Worm (Caenorhabditis elegans): Measurements from ENCODE around the gene F16G10.1.
A peak's percentile ranks its signal among the peaks of the same experiment; 100 is the strongest.

Gene F16G10.1

DNA sequence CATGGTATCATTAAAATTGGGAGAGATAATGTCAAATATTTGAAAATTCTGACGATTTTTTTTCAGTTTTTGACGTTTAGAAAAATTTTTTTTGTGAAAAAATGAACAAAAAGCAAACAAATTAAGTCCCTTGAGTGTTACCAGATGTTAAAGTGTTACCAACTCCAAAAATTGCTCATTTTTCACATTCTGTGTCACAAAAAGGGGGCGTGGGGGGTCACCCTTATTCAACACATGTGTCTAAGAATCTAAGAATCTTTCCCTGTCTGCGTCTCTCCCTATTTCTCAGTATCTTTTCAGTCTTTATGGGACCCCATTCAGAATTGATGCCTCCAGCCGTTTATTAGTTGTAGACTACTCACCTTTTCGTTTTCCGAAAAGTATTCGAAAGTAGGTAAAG, 34.9 kb downstream of the F16G10.1 start:
- TF ChIP-seq akir-1 (GFP tag; optimal IDR thresholded peaks at IDR 0.05) (no peak), atf-7 (tag; optimal IDR thresholded peaks at IDR 0.05) (no peak), B0261.1 (tag; optimal IDR thresholded peaks at IDR 0.05) (no peak), F52B5.7 (tag; optimal IDR thresholded peaks at IDR 0.05) (no peak), sea-2 (GFP tag; IDR thresholded peaks at IDR 0.05) (no peak)

DNA sequence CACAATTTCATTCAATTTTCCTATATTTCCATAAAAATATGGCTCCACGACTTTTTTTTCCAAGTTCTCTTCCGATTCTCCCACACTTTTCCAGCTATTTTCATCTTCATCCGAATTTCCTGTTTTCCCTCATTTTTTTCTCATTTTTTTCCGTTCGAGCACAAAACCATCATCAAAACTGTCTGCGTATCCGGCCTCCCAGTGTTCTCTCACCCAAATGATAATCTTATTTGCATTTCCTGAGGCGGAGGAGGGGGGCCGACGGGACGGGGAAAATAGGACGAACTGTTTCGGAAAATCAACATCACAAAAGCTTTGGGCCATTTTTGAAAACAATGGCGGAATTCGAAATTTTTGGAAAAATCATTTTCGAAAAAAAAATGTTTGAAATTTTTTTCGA, 36.2 kb downstream of the F16G10.1 start:
- TF ChIP-seq egl-18 (GFP tag; IDR thresholded peaks at IDR 0.05) (no peak), snpc-3.4 (tag; optimal IDR thresholded peaks at IDR 0.05) (no peak), ceh-91 (GFP tag; IDR thresholded peaks at IDR 0.05) (no peak), hmg-1.2 (GFP tag; IDR thresholded peaks at IDR 0.05) (peak; percentile 51), K12H6.12 (tag; optimal IDR thresholded peaks at IDR 0.05) (no peak), lin-35 (GFP tag; optimal IDR thresholded peaks at IDR 0.05) (no peak)

DNA sequence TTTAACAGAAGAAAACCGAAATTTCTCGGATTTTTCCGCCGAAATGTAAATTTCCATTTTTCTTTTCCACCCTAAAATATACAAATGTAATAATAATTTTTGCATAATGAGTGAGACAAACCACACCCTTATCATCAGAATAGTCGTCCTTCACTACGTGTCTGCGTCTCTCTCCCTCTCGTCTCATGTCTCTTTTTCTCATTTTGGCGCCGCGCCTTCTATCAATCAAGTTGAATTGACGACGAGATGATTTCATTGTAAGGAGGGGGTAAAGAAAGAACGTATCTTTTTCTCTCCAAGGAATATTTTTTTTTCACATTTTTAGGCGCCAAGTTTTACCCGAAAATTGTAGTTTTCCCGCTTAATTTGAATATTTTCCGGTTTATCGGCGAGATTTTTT, 38.2 kb downstream of the F16G10.1 start:
- TF ChIP-seq nhr-80 (tag; optimal IDR thresholded peaks at IDR 0.05) (peak; percentile 30), ceh-91 (GFP tag; IDR thresholded peaks at IDR 0.05) (no peak)

- TF ChIP-seq attf-5 (GFP tag; optimal IDR thresholded peaks at IDR 0.05): no peak
- TF ChIP-seq ztf-25 (GFP tag; IDR thresholded peaks at IDR 0.05): no peak
- TF ChIP-seq lsy-27 (tag; optimal IDR thresholded peaks at IDR 0.05; ENCODE audit: borderline replicate concordance, insufficient read depth): no peak
- TF ChIP-seq snpc-1.1 (tag; optimal IDR thresholded peaks at IDR 0.05; ENCODE audit: insufficient read depth): no peak
- TF ChIP-seq nfya-1 (tag; optimal IDR thresholded peaks at IDR 0.05; ENCODE audit: borderline replicate concordance, insufficient read depth): no peak
- no peak for TF ChIP-seq lin-54 (GFP tag; optimal IDR thresholded peaks at IDR 0.05)
- TF ChIP-seq Y53G8AR.9 (GFP tag; conservative IDR thresholded peaks at IDR 0.05): no peak
- no peak for TF ChIP-seq bed-2 (GFP tag; IDR thresholded peaks at IDR 0.05)
- no peak for TF ChIP-seq sdz-38 (tag; optimal IDR thresholded peaks at IDR 0.05)
- no peak for TF ChIP-seq aptf-3 (GFP tag; IDR thresholded peaks at IDR 0.05)
- TF ChIP-seq F10E7.11 (tag; optimal IDR thresholded peaks at IDR 0.05): no peak
- TF ChIP-seq B0336.3 (GFP tag; IDR thresholded peaks at IDR 0.05): no peak
- no peak for TF ChIP-seq cebp-1 (GFP tag; IDR thresholded peaks at IDR 0.05)
- TF ChIP-seq cebp-1 (tag; optimal IDR thresholded peaks at IDR 0.05): no peak
These were observed 38.9 kb downstream of the F16G10.1 start, which contains the start of gene vab-19 for ce11 chrII:2442979-2443378. Gene vab-19 (plus strand): TSS chrII:2443279.

ce11 chrII:2445164-2445563, 41.1 kb downstream of the F16G10.1 start:
- TF ChIP-seq lir-1 (GFP tag; conservative IDR thresholded peaks at IDR 0.05) (no peak), T26A5.8 (tag; optimal IDR thresholded peaks at IDR 0.05) (no peak), zfh-2 (GFP tag; conservative IDR thresholded peaks at IDR 0.05) (peak; percentile 55; the same call in 1 of the 2 replicates)

ce11 chrII:2446727-2447126, 42.6 kb downstream of the F16G10.1 start:
- TF ChIP-seq F57A8.1 (GFP tag; optimal IDR thresholded peaks at IDR 0.05) (no peak), pha-4 (tag; optimal IDR thresholded peaks at IDR 0.05) (no peak), Y56A3A.18 (GFP tag; IDR thresholded peaks at IDR 0.05) (no peak), aptf-2 (GFP tag; conservative IDR thresholded peaks at IDR 0.05) (no peak), egl-44 (GFP tag; IDR thresholded peaks at IDR 0.05) (no peak), nhr-27 (tag; optimal IDR thresholded peaks at IDR 0.05) (no peak), ekl-4 (GFP tag; IDR thresholded peaks at IDR 0.05) (no peak)
